Worm (Caenorhabditis elegans) whole organism, early embryonic: ENCODE results near the gene Y102A5C.40.

Source experiments
- B0310.2 ChIP-seq: sonication (generic microtip); optimal IDR thresholded peaks from 2 replicates; lab custom pipeline; 2016; ENCODE audit warnings: mild to moderate bottlenecking, missing genetic modification characterization, missing compliant biosample characterization
- F13C5.2 ChIP-seq: sonication (generic microtip); optimal IDR thresholded peaks from 2 replicates; lab custom pipeline; 2017; ENCODE audit warnings: mild to moderate bottlenecking, missing genetic modification characterization, inconsistent platforms, missing compliant biosample characterization
- ama-1 ChIP-seq: fragments of 150-350 bp; optimal IDR thresholded peaks from 2 replicates; lab custom pipeline; 2014

DNA sequence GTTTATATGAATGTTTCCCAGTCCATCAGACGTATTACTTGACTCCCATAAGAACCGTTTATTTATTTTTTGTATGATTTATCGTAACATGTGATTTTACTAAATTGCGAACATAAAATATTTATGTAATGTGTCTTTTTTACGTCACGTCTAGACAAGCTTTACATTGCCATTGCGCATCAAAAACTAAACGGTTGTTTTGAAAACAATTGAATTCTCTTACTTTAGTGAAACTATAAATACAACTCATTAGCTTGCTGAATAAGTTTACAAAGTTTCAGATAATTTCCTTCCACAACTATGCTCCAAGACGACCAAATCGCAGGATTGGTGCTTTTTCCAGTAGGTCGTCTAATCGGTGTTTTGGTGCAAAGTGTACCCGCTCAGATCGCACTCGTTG lies 12.0 kb downstream of the Y102A5C.40 start, which contains the start of gene srx-54:
- TF ChIP-seq ama-1 (lab: Kevin White, UChicago) (no peak), B0310.2 (tag; lab: Kevin White, UChicago) (no peak), F13C5.2 (tag; lab: Kevin White, UChicago) (no peak)
